Worm (Caenorhabditis elegans): Measurements from ENCODE around the gene clk-1.

DNA sequence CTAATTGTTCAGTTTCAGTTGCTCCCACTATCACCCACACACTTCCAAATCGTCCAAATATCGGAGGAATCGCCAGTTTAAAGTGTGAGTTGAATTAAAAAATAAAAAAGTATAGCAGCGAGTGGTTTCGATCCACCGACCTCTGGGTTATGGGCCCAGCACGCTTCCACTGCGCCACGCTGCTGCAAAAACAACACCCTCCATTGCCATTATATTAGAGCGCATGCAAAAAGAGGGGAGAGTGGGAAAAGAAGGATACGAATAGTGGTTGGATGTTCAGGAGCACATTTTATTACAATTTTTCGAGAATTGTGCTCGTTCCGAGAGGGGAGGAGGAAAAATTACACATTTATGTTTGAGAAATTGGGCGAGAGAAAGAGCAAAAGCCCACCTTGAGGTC, 17.2 kb downstream of the clk-1 start:
- peak; percentile 24 for TF ChIP-seq snpc-1.1 (tag; optimal IDR thresholded peaks at IDR 0.05; ENCODE audit: insufficient read depth)
- TF ChIP-seq nhr-120 (GFP tag; IDR thresholded peaks at IDR 0.05): no peak
- no peak for TF ChIP-seq lsy-27 (tag; optimal IDR thresholded peaks at IDR 0.05; ENCODE audit: borderline replicate concordance, insufficient read depth)
- no peak for TF ChIP-seq ekl-4 (GFP tag; IDR thresholded peaks at IDR 0.05)
- TF ChIP-seq aptf-2 (GFP tag; conservative IDR thresholded peaks at IDR 0.05): no peak
- TF ChIP-seq snpc-4 (GFP tag; optimal IDR thresholded peaks at IDR 0.05): peak; percentile 64
- peak in 2 of 4 experiments; percentile 55 to 57 for TF ChIP-seq snpc-4 (tag; optimal IDR thresholded peaks at IDR 0.05)
- TF ChIP-seq Y79H2A.3 (GFP tag; conservative IDR thresholded peaks at IDR 0.05): no peak
- TF ChIP-seq cebp-1 (GFP tag; IDR thresholded peaks at IDR 0.05): peak; percentile 43; the same call in 1 of the 2 replicates
- TF ChIP-seq cebp-1 (tag; optimal IDR thresholded peaks at IDR 0.05): no peak

Measured in whole organism, young adult.